Worm (Caenorhabditis elegans): ENCODE measurements around the gene F53G2.3.

- TF ChIP-seq sdz-38 (tag; optimal IDR thresholded peaks at IDR 0.05) (no peak), F33H1.4 (GFP tag; IDR thresholded peaks at IDR 0.05) (no peak), madf-3 (GFP tag; IDR thresholded peaks at IDR 0.05) (no peak), ztf-22 (GFP tag; optimal IDR thresholded peaks at IDR 0.05) (no peak), ztf-18 (tag; optimal IDR thresholded peaks at IDR 0.05) (no peak), egl-18 (GFP tag; IDR thresholded peaks at IDR 0.05) (no peak), F57C9.4 (tag; optimal IDR thresholded peaks at IDR 0.05) (no peak), pha-4 (tag; optimal IDR thresholded peaks at IDR 0.05) (no peak), unc-62 (GFP tag; optimal IDR thresholded peaks at IDR 0.05) (no peak), lsy-27 (tag; optimal IDR thresholded peaks at IDR 0.05; ENCODE audit: borderline replicate concordance, insufficient read depth) (no peak), rpc-1 (optimal IDR thresholded peaks at IDR 0.05) (no peak), rpc-1 (tag; optimal IDR thresholded peaks at IDR 0.05) (no peak), zim-3 (tag; optimal IDR thresholded peaks at IDR 0.05) (no peak)
Measured at ce11 chrII:2458881-2459280, 21.3 kb upstream of the F53G2.3 start, which contains the start of gene pqn-42.
